Worm (Caenorhabditis elegans): ENCODE data around the gene F26F2.5.

DNA sequence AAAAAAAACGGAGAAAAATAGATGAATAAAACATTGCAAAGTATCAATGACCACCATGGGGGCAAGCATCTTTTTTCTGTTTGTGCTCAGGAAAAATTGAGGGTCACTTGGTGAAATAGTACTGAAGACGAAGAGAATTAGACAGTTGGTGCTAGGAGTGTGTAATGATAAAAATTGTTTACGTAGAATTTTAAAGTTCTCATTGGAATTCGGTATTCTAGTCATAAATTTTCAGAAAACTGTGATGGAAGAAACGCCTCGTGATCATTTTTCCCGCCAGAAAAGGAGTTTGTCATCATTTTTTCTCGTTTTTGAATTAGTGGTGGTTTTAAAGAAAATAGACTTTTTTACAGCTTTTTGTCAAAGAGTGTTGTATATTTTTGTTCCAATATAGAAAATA lies 28.9 kb upstream of the F26F2.5 start:
- TF ChIP-seq ceh-82 (tag; optimal IDR thresholded peaks at IDR 0.05) (no peak), dmd-4 (tag; optimal IDR thresholded peaks at IDR 0.05) (no peak), ztf-11 (tag; optimal IDR thresholded peaks at IDR 0.05) (no peak), nhr-21 (tag; optimal IDR thresholded peaks at IDR 0.05) (no peak), blmp-1 (tag; optimal IDR thresholded peaks at IDR 0.05; ENCODE audit: insufficient read depth) (no peak), egl-27 (tag; optimal IDR thresholded peaks at IDR 0.05) (no peak), nhr-12 (tag; optimal IDR thresholded peaks at IDR 0.05) (no peak), sem-4 (tag; optimal IDR thresholded peaks at IDR 0.05) (no peak), fos-1 (tag; optimal IDR thresholded peaks at IDR 0.05) (no peak), unc-62 (GFP tag; optimal IDR thresholded peaks at IDR 0.05) (no peak), elt-3 (tag; optimal IDR thresholded peaks at IDR 0.05) (no peak)
